Worm (Caenorhabditis elegans) whole organism, late embryonic: Measurements from ENCODE around the gene srbc-48.
"Not testable (repeated sequence)": the region's sequence is repeated elsewhere in the genome, so short reads cannot be mapped to it uniquely, and the experiment has no call there.

Source experiments
- ceh-30 ChIP-seq: fragments of 150-350 bp; optimal IDR thresholded peaks from 2 replicates; lab custom pipeline; 2014; ENCODE audit warnings: missing biosample characterization, missing genetic modification characterization
- fax-1 ChIP-seq: sonication (generic microtip); optimal IDR thresholded peaks from 2 replicates; lab custom pipeline; 2016; ENCODE audit warnings: missing genotype, missing genetic modification characterization, missing compliant biosample characterization
- lim-6 ChIP-seq: sonication (generic microtip); optimal IDR thresholded peaks from 2 replicates; lab custom pipeline; 2016; ENCODE audit warnings: missing genetic modification characterization, missing compliant biosample characterization
- sox-4 ChIP-seq: sonication (generic microtip); optimal IDR thresholded peaks from 2 replicates; lab custom pipeline; 2017; ENCODE audit warnings: mild to moderate bottlenecking, missing genetic modification characterization, inconsistent platforms, missing compliant biosample characterization

DNA sequence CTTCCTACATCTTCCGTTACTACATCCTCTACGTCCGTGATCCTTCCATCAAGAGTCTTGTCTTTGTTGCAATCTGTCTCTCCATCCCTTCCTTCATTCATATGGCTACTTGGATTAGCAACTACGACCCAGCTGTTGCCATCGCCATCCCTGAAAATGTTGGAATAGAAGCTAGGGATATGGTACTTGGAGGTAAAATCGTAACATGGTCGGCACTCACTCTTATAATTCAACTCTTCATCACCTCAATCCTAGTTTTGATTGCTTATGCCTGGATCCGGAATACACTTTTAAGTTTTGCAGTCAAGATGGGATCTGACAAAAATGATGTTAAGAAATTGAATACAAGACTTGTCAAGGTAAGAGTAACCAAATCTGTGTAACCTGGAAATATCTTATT lies 16.3 kb upstream of the srbc-48 start, which contains the start of gene T26E4.18:
- not testable (repeated sequence) for TF ChIP-seq fax-1; ceh-30; sox-4 (tag; lab: Kevin White, UChicago); lim-6
